Worm (Caenorhabditis elegans) whole organism, L3 larva: Measurements from ENCODE around the gene cng-1.

ENCODE experiments used
- R02D3.7 ChIP-seq: fragments of 150-350 bp; optimal IDR thresholded peaks from 2 replicates; lab custom pipeline; 2014; ENCODE audit warnings: missing biosample characterization, missing genetic modification characterization
- ama-1 ChIP-seq: fragments of 150-350 bp; optimal IDR thresholded peaks from 2 replicates; lab custom pipeline; 2018
- ceh-16 ChIP-seq: sonication (generic microtip); optimal IDR thresholded peaks from 2 replicates; lab custom pipeline; 2017; ENCODE audit warnings: missing biosample characterization, missing genetic modification characterization
- ceh-28 ChIP-seq: fragments of 150-350 bp; optimal IDR thresholded peaks from 2 replicates; lab custom pipeline; 2014; ENCODE audit warnings: missing biosample characterization, missing genetic modification reagents, missing genetic modification characterization
- ceh-82 ChIP-seq: fragments of 150-350 bp; optimal IDR thresholded peaks from 2 replicates; lab custom pipeline; 2014; ENCODE audit warnings: missing biosample characterization, missing genetic modification characterization
- ceh-9 ChIP-seq: sonication (generic microtip); optimal IDR thresholded peaks from 2 replicates; lab custom pipeline; 2018; ENCODE audit warnings: missing biosample characterization, missing genetic modification characterization
- daf-12 ChIP-seq: fragments of 150-350 bp; optimal IDR thresholded peaks from 2 replicates; lab custom pipeline; 2014; ENCODE audit warnings: missing biosample characterization, missing genetic modification reagents, missing genetic modification characterization
- egl-27 ChIP-seq: sonication (generic microtip); optimal IDR thresholded peaks from 4 replicates; lab custom pipeline; 2017; ENCODE audit warnings: missing biosample characterization, missing genetic modification reagents, missing genetic modification characterization
- egl-5 ChIP-seq: fragments of 150-350 bp; optimal IDR thresholded peaks from 2 replicates; lab custom pipeline; 2017; ENCODE audit warnings: missing biosample characterization, missing genetic modification reagents, missing genetic modification characterization, inconsistent platforms
- elt-1 ChIP-seq: fragments of 150-350 bp; optimal IDR thresholded peaks from 2 replicates; lab custom pipeline; 2014; ENCODE audit warnings: missing biosample characterization, missing genetic modification characterization
- elt-2 ChIP-seq: sonication (generic microtip); optimal IDR thresholded peaks from 2 replicates; lab custom pipeline; 2016; ENCODE audit warnings: missing genetic modification reagents, mild to moderate bottlenecking, missing genetic modification characterization, missing compliant biosample characterization
- eor-1 ChIP-seq, 2 experiments: fragments of 150-350 bp; optimal IDR thresholded peaks; 2 replicates each; lab custom pipeline; 2014 to 2018; ENCODE audit warnings: missing biosample characterization in 2 of 2, missing genetic modification characterization in 2 of 2
- fkh-10 ChIP-seq: sonication (generic microtip); optimal IDR thresholded peaks from 2 replicates; lab custom pipeline; 2017; ENCODE audit warnings: missing biosample characterization, missing genetic modification reagents, missing genetic modification characterization
- fkh-2 ChIP-seq: fragments of 150-350 bp; optimal IDR thresholded peaks from 2 replicates; lab custom pipeline; 2014; ENCODE audit warnings: missing biosample characterization, missing genetic modification reagents, missing genetic modification characterization
- fos-1 ChIP-seq: fragments of 150-350 bp; optimal IDR thresholded peaks from 2 replicates; lab custom pipeline; 2014; ENCODE audit warnings: missing biosample characterization, missing genetic modification characterization
- hmg-11 ChIP-seq: sonication (generic microtip); optimal IDR thresholded peaks from 2 replicates; lab custom pipeline; 2016; ENCODE audit warnings: missing genetic modification characterization, missing compliant biosample characterization
- jun-1 ChIP-seq: fragments of 150-350 bp; optimal IDR thresholded peaks from 2 replicates; lab custom pipeline; 2014; ENCODE audit warnings: missing biosample characterization, missing genetic modification reagents, missing genetic modification characterization
- lin-15B ChIP-seq: fragments of 150-350 bp; optimal IDR thresholded peaks from 2 replicates; lab custom pipeline; 2014; ENCODE audit warnings: missing biosample characterization, missing genetic modification characterization
- lin-39 ChIP-seq: fragments of 150-350 bp; optimal IDR thresholded peaks from 2 replicates; lab custom pipeline; 2018; ENCODE audit warnings: missing biosample characterization, missing genetic modification reagents, missing genetic modification characterization
- lsy-12 ChIP-seq: sonication (generic microtip); optimal IDR thresholded peaks from 2 replicates; lab custom pipeline; 2016; ENCODE audit warnings: mild to moderate bottlenecking, missing genetic modification characterization, missing compliant biosample characterization
- mml-1 ChIP-seq: fragments of 150-350 bp; sonication (generic microtip); optimal IDR thresholded peaks from 3 replicates; lab custom pipeline; 2014; ENCODE audit warnings: missing biosample characterization, missing genetic modification characterization
- nfya-1 ChIP-seq: sonication (generic microtip); optimal IDR thresholded peaks from 2 replicates; lab custom pipeline; 2017; ENCODE audit warnings: missing genetic modification characterization, mild to moderate bottlenecking, missing compliant biosample characterization, antibody characterized with exemption, moderate library complexity; ENCODE audit not compliant: insufficient read depth
- nhr-12 ChIP-seq: fragments of 150-350 bp; optimal IDR thresholded peaks from 2 replicates; lab custom pipeline; 2014; ENCODE audit warnings: missing biosample characterization, missing genetic modification characterization
- nhr-23 ChIP-seq: fragments of 150-350 bp; optimal IDR thresholded peaks from 2 replicates; lab custom pipeline; 2014; ENCODE audit warnings: missing biosample characterization, missing genetic modification reagents, missing genetic modification characterization
- nhr-237 ChIP-seq: fragments of 150-350 bp; optimal IDR thresholded peaks from 2 replicates; lab custom pipeline; 2014; ENCODE audit warnings: missing biosample characterization, missing genetic modification characterization
- nhr-25 ChIP-seq: sonication (generic microtip); optimal IDR thresholded peaks from 2 replicates; lab custom pipeline; 2017; ENCODE audit warnings: missing biosample characterization, missing genetic modification characterization
- nhr-28 ChIP-seq: fragments of 150-350 bp; optimal IDR thresholded peaks from 2 replicates; lab custom pipeline; 2014; ENCODE audit warnings: missing biosample characterization, missing genetic modification characterization
- nhr-43 ChIP-seq: sonication (generic microtip); optimal IDR thresholded peaks from 2 replicates; lab custom pipeline; 2016; ENCODE audit warnings: mild to moderate bottlenecking, missing genetic modification characterization, missing compliant biosample characterization; ENCODE audit not compliant: poor library complexity, severe bottlenecking
- nhr-67 ChIP-seq: fragments of 150-350 bp; optimal IDR thresholded peaks from 2 replicates; lab custom pipeline; 2014; ENCODE audit warnings: missing biosample characterization, missing genetic modification characterization
- nhr-77 ChIP-seq: fragments of 150-350 bp; optimal IDR thresholded peaks from 2 replicates; lab custom pipeline; 2014; ENCODE audit warnings: missing biosample characterization, missing genetic modification characterization
- pha-4 ChIP-seq: fragments of 150-350 bp; optimal IDR thresholded peaks from 2 replicates; lab custom pipeline; 2014; ENCODE audit warnings: missing biosample characterization, missing genetic modification reagents, missing genetic modification characterization
- sea-2 ChIP-seq: fragments of 150-350 bp; sonication (generic microtip); optimal IDR thresholded peaks from 4 replicates; lab custom pipeline; 2014; ENCODE audit warnings: missing biosample characterization, missing genetic modification reagents, missing genetic modification characterization
- snpc-4 ChIP-seq: fragments of 150-350 bp; optimal IDR thresholded peaks from 2 replicates; lab custom pipeline; 2014; ENCODE audit warnings: missing biosample characterization, missing genetic modification characterization
- unc-39 ChIP-seq: sonication (generic microtip); optimal IDR thresholded peaks from 4 replicates; lab custom pipeline; 2017; ENCODE audit warnings: missing biosample characterization, missing genetic modification characterization
- zag-1 ChIP-seq: fragments of 150-350 bp; optimal IDR thresholded peaks from 2 replicates; lab custom pipeline; 2014; ENCODE audit warnings: missing biosample characterization, missing genetic modification characterization
- ztf-11 ChIP-seq: fragments of 150-350 bp; optimal IDR thresholded peaks from 2 replicates; lab custom pipeline; 2014; ENCODE audit warnings: missing biosample characterization, missing genetic modification characterization
- ztf-4 ChIP-seq: fragments of 150-350 bp; optimal IDR thresholded peaks from 2 replicates; lab custom pipeline; 2014; ENCODE audit warnings: missing biosample characterization, missing genetic modification characterization

The cng-1 gene

DNA sequence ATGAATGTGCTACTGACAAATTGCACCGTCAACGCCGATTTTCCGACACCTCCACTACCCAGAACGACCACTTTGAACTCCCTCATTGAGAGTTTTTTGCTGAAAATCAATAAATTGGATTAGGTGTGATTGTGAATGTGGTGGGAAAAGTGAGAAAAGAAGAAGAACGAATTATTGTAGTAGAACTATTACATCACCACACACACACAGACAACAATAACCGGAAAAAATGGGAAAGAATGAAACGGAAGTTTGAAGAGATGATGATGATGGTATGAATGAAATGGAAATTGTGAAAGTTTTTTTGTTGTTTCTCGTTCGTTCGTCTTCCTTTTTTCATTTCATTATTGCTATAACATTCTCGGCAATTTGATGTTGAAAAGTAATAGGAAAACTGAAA is 32.7 kb upstream of the cng-1 start, which contains the start of gene rap-2:
TSS of gene rap-2 (minus strand) at position 101 of the 400 bp plus-strand sequence.
- TF ChIP-seq eor-1 (tag; optimal IDR thresholded peaks at IDR 0.05; lab: Kevin White, UChicago) (no peak), lin-15B (tag; lab: Kevin White, UChicago) (no peak), snpc-4 (tag; lab: Kevin White, UChicago) (no peak), ceh-28 (no peak), ztf-11 (no peak), ceh-9 (tag; lab: Kevin White, UChicago) (no peak), ceh-82 (tag; lab: Kevin White, UChicago) (no peak), hmg-11 (tag; lab: Kevin White, UChicago) (no peak), sea-2 (GFP tag; lab: Kevin White, UChicago) (no peak), nhr-28 (tag; lab: Kevin White, UChicago) (no peak), nhr-12 (tag; lab: Kevin White, UChicago) (no peak), egl-27 (tag; lab: Kevin White, UChicago) (no peak)

- no peak for TF ChIP-seq R02D3.7 (tag; lab: Kevin White, UChicago)
- no peak for TF ChIP-seq ztf-4
- no peak for TF ChIP-seq jun-1
- no peak for TF ChIP-seq ceh-9 (tag; lab: Kevin White, UChicago)
- no peak for TF ChIP-seq daf-12 (tag; lab: Kevin White, UChicago)
- no peak for TF ChIP-seq ceh-28
These were observed 29.3 kb upstream of the cng-1 start for ce11 chrV:15060595-15060994.

ce11 chrV:15059534-15059933 is 28.3 kb upstream of the cng-1 start, which contains the start of the genes mcm-3 and C25D7.15:
mcm-3 (minus strand) TSS chrV:15059599.
C25D7.15 (plus strand) TSS chrV:15059808.
- TF ChIP-seq lin-15B (tag; lab: Kevin White, UChicago) (peak; percentile 28), lsy-12 (no peak), ztf-11 (no peak), pha-4 (tag; lab: Kevin White, UChicago) (peak; percentile 66), nhr-25 (peak; percentile 28), zag-1 (tag; lab: Kevin White, UChicago) (no peak), nhr-28 (tag; lab: Kevin White, UChicago) (no peak), elt-1 (tag; lab: Kevin White, UChicago) (no peak), nhr-67 (tag; lab: Kevin White, UChicago) (no peak), elt-2 (peak; percentile 3), fos-1 (tag; lab: Kevin White, UChicago) (no peak), snpc-4 (tag; lab: Kevin White, UChicago) (no peak), hmg-11 (tag; lab: Kevin White, UChicago) (no peak), mml-1 (no peak), ceh-9 (tag; lab: Kevin White, UChicago) (no peak), unc-39 (tag; lab: Kevin White, UChicago) (no peak), ama-1 (lab: Kevin White, UChicago) (no peak), ztf-4 (no peak), nhr-237 (tag; lab: Kevin White, UChicago) (no peak), nhr-77 (tag; lab: Kevin White, UChicago) (no peak), nhr-23 (tag; lab: Kevin White, UChicago) (peak; percentile 41), ceh-28 (no peak)
- TF ChIP-seq, all 47 proteins: peak for 5

ce11 chrV:15058965-15059364 is 27.7 kb upstream of the cng-1 start:
- TF ChIP-seq zag-1 (tag; lab: Kevin White, UChicago) (no peak), egl-5 (no peak), nfya-1 (tag; lab: Kevin White, UChicago) (no peak), nhr-25 (no peak), lin-39 (tag; lab: Kevin White, UChicago) (no peak)

DNA sequence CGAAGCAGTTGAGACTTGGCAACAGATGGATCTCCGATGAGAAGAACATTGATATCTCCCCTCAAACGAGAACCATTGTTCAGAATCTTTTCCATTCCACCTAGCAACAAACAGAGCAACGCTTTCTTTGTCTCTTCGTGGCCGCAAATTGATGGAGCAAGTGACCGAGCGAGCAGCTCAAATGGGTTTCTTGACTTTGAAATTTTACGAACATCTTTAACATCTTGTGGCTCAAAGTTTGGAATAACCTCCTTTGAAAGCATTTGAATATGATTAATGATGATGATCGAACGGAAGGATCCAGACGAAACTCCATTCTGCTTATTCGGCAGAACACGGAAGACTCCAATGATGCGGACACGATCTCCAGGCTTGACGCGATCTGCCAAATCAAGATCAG is 27.1 kb upstream of the cng-1 start:
- TF ChIP-seq eor-1 (tag; optimal IDR thresholded peaks at IDR 0.05; lab: Kevin White, UChicago) (no peak), fkh-10 (GFP tag; lab: Kevin White, UChicago) (no peak), nhr-43 (tag; lab: Kevin White, UChicago) (no peak), elt-1 (tag; lab: Kevin White, UChicago) (no peak), nhr-12 (tag; lab: Kevin White, UChicago) (no peak), ztf-11 (no peak), nhr-28 (tag; lab: Kevin White, UChicago) (no peak), ceh-82 (tag; lab: Kevin White, UChicago) (no peak), lin-15B (tag; lab: Kevin White, UChicago) (no peak), fkh-2 (tag; lab: Kevin White, UChicago) (no peak), ceh-16 (tag; lab: Kevin White, UChicago) (no peak), fos-1 (tag; lab: Kevin White, UChicago) (no peak)
